Worm (Caenorhabditis elegans) whole organism, L4 larva: ENCODE data around the gene fbxc-30.

ENCODE experiments used
- F26F4.8 ChIP-seq: fragments of 200-800 bp; sonication (Bioruptor generic); conservative IDR thresholded peaks from 2 replicates; pipeline ENCODE4 v1.3.6; 2022; ENCODE audit warnings: missing genetic modification characterization, missing compliant biosample characterization
- F49E8.2 ChIP-seq: sonication (generic microtip); optimal IDR thresholded peaks from 2 replicates; lab custom pipeline; 2016; ENCODE audit warnings: missing compliant biosample characterization, mild to moderate bottlenecking, missing genetic modification characterization, borderline replicate concordance
- Y75B8A.6 ChIP-seq: fragments of 200-800 bp; sonication (Bioruptor generic); IDR thresholded peaks from 2 replicates; pipeline ENCODE4 v1.3.6; 2022; ENCODE audit warnings: missing genetic modification reagents, missing genetic modification characterization, missing compliant biosample characterization
- attf-4 ChIP-seq: sonication (generic microtip); optimal IDR thresholded peaks from 3 replicates; lab custom pipeline; 2017; ENCODE audit warnings: missing biosample characterization, missing genetic modification characterization
- ceh-20 ChIP-seq: fragments of 200-800 bp; sonication (Bioruptor generic); IDR thresholded peaks from 2 replicates; pipeline ENCODE4 v1.3.6; 2022; ENCODE audit warnings: missing genetic modification reagents, missing genetic modification characterization, missing compliant biosample characterization
- ceh-32 ChIP-seq: sonication (generic microtip); optimal IDR thresholded peaks from 2 replicates; lab custom pipeline; 2016; ENCODE audit warnings: mild to moderate bottlenecking, missing genetic modification characterization, missing compliant biosample characterization; ENCODE audit not compliant: poor library complexity
- ceh-82 ChIP-seq: sonication (generic microtip); optimal IDR thresholded peaks from 2 replicates; lab custom pipeline; 2017; ENCODE audit warnings: missing biosample characterization, missing genetic modification characterization
- daf-16 ChIP-seq, 3 experiments: sonication (generic microtip); optimal IDR thresholded peaks; 2 replicates each; lab custom pipeline; 2016 to 2017; ENCODE audit warnings: missing genetic modification characterization in 3 of 3, missing genetic modification reagents in 3 of 3, mild to moderate bottlenecking in 2 of 3, missing compliant biosample characterization in 2 of 3, missing biosample characterization in 1 of 3, moderate library complexity in 1 of 3
- dmd-6 ChIP-seq: fragments of 200-800 bp; sonication (Bioruptor generic); IDR thresholded peaks from 2 replicates; pipeline ENCODE4 v1.3.6; 2022; ENCODE audit warnings: missing genetic modification reagents, missing genetic modification characterization, missing compliant biosample characterization
- duxl-1 ChIP-seq: sonication (generic microtip); optimal IDR thresholded peaks from 2 replicates; lab custom pipeline; 2016; ENCODE audit warnings: mild to moderate bottlenecking, missing genetic modification characterization, moderate library complexity, missing compliant biosample characterization; ENCODE audit not compliant: poor library complexity
- fos-1 ChIP-seq: fragments of 150-350 bp; optimal IDR thresholded peaks from 2 replicates; lab custom pipeline; 2014; ENCODE audit warnings: missing biosample characterization, missing genetic modification characterization
- gei-8 ChIP-seq: fragments of 200-800 bp; sonication (Bioruptor generic); optimal IDR thresholded peaks from 2 replicates; lab custom pipeline; 2018; ENCODE audit warnings: mild to moderate bottlenecking, missing genetic modification characterization, missing compliant biosample characterization
- hif-1 ChIP-seq, 2 experiments: sonication (generic microtip); optimal IDR thresholded peaks; 2 replicates each; lab custom pipeline; 2016 to 2017; ENCODE audit warnings: missing compliant biosample characterization in 2 of 2, missing genetic modification characterization in 2 of 2, missing genetic modification reagents in 2 of 2, missing genotype in 2 of 2, mild to moderate bottlenecking in 1 of 2
- hmg-1.1 ChIP-seq: fragments of 200-800 bp; sonication (Bioruptor generic); IDR thresholded peaks from 2 replicates; pipeline ENCODE4 v1.3.6; 2022; ENCODE audit warnings: missing genetic modification reagents, missing genetic modification characterization, missing compliant biosample characterization
- jun-1 ChIP-seq: fragments of 150-350 bp; optimal IDR thresholded peaks from 2 replicates; lab custom pipeline; 2014; ENCODE audit warnings: missing biosample characterization, missing genetic modification reagents, missing genetic modification characterization
- lin-1 ChIP-seq: fragments of 200-800 bp; sonication (Bioruptor generic); IDR thresholded peaks from 2 replicates; pipeline ENCODE4 v1.3.6; 2022; ENCODE audit warnings: missing genetic modification reagents, missing genetic modification characterization, missing compliant biosample characterization
- lin-13 ChIP-seq: fragments of 150-350 bp; optimal IDR thresholded peaks from 2 replicates; lab custom pipeline; 2014; ENCODE audit warnings: missing biosample characterization, missing genetic modification reagents, missing genetic modification characterization
- lin-15B ChIP-seq: fragments of 150-350 bp; sonication (generic microtip); optimal IDR thresholded peaks from 3 replicates; lab custom pipeline; 2014; ENCODE audit warnings: missing biosample characterization, missing genetic modification characterization
- madf-5 ChIP-seq, 2 experiments: fragments of 200-800 bp; sonication (Bioruptor generic); IDR thresholded peaks; 2 replicates each; pipeline ENCODE4 v1.3.6; 2022; ENCODE audit warnings: missing compliant biosample characterization in 2 of 2, missing genetic modification characterization in 2 of 2
- madf-9 ChIP-seq: fragments of 200-800 bp; sonication (Bioruptor generic); conservative IDR thresholded peaks from 2 replicates; pipeline ENCODE4 v1.3.6; 2022; ENCODE audit warnings: missing genetic modification reagents, missing genetic modification characterization, missing compliant biosample characterization
- mdl-1 ChIP-seq, 2 experiments: fragments of 150-350 bp in 1 of 2; sonication (generic microtip) in 1 of 2; optimal IDR thresholded peaks; 2 replicates each; lab custom pipeline; 2014 to 2017; ENCODE audit warnings: missing biosample characterization in 2 of 2, missing genetic modification characterization in 2 of 2
- mxl-2 ChIP-seq: fragments of 200-800 bp; sonication (Bioruptor generic); conservative IDR thresholded peaks from 2 replicates; pipeline ENCODE4 v1.3.6; 2022; ENCODE audit warnings: missing genetic modification reagents, missing genetic modification characterization, missing compliant biosample characterization
- nhr-10 ChIP-seq: fragments of 150-350 bp; optimal IDR thresholded peaks from 2 replicates; lab custom pipeline; 2014; ENCODE audit warnings: missing biosample characterization, missing genetic modification characterization
- nhr-102 ChIP-seq: sonication (generic microtip); optimal IDR thresholded peaks from 2 replicates; lab custom pipeline; 2016; ENCODE audit warnings: mild to moderate bottlenecking, missing genetic modification characterization, moderate library complexity, missing compliant biosample characterization
- nhr-41 ChIP-seq: fragments of 200-800 bp; sonication (Bioruptor generic); IDR thresholded peaks from 2 replicates; pipeline ENCODE4 v1.3.6; 2022; ENCODE audit warnings: missing genetic modification reagents, missing genetic modification characterization, missing compliant biosample characterization
- nhr-6 ChIP-seq: fragments of 150-350 bp; optimal IDR thresholded peaks from 2 replicates; lab custom pipeline; 2014; ENCODE audit warnings: missing biosample characterization, missing genetic modification characterization
- nhr-77 ChIP-seq: fragments of 150-350 bp; optimal IDR thresholded peaks from 2 replicates; lab custom pipeline; 2014; ENCODE audit warnings: missing biosample characterization, missing genetic modification characterization
- php-3 ChIP-seq: fragments of 200-800 bp; sonication (Bioruptor generic); IDR thresholded peaks from 2 replicates; pipeline ENCODE4 v1.3.6; 2022; ENCODE audit warnings: missing genetic modification reagents, missing genetic modification characterization, missing compliant biosample characterization
- pqm-1 ChIP-seq: sonication (generic microtip); optimal IDR thresholded peaks from 2 replicates; lab custom pipeline; 2017; ENCODE audit warnings: missing biosample characterization, missing genetic modification characterization
- rbr-2 ChIP-seq: sonication (generic microtip); optimal IDR thresholded peaks from 2 replicates; lab custom pipeline; 2016; ENCODE audit warnings: missing genotype, missing genetic modification characterization, missing compliant biosample characterization
- sdz-12 ChIP-seq: fragments of 200-800 bp; sonication (Bioruptor generic); optimal IDR thresholded peaks from 2 replicates; lab custom pipeline; 2018; ENCODE audit warnings: mild to moderate bottlenecking, missing genetic modification characterization, missing compliant biosample characterization
- skn-1 ChIP-seq: fragments of 150-350 bp; optimal IDR thresholded peaks from 2 replicates; lab custom pipeline; 2014; ENCODE audit warnings: missing biosample characterization, missing genetic modification characterization
- snpc-1.2 ChIP-seq: fragments of 200-800 bp; sonication (Bioruptor generic); IDR thresholded peaks from 2 replicates; pipeline ENCODE4 v1.3.6; 2022; ENCODE audit warnings: missing genetic modification reagents, missing genetic modification characterization, missing compliant biosample characterization
- spr-1 ChIP-seq: sonication (generic microtip); optimal IDR thresholded peaks from 2 replicates; lab custom pipeline; 2016; ENCODE audit warnings: mild to moderate bottlenecking, missing genetic modification characterization, missing compliant biosample characterization
- spr-3 ChIP-seq: fragments of 200-800 bp; sonication (Bioruptor generic); optimal IDR thresholded peaks from 2 replicates; lab custom pipeline; 2018; ENCODE audit warnings: mild to moderate bottlenecking, missing genetic modification characterization, missing compliant biosample characterization
- tra-1 ChIP-seq: fragments of 200-800 bp; sonication (Bioruptor generic); IDR thresholded peaks from 2 replicates; pipeline ENCODE4 v1.3.6; 2022; ENCODE audit warnings: missing genetic modification reagents, missing genetic modification characterization, missing compliant biosample characterization
- unc-130 ChIP-seq: sonication (generic microtip); optimal IDR thresholded peaks from 2 replicates; lab custom pipeline; 2016; ENCODE audit warnings: missing genetic modification reagents, missing genetic modification characterization, missing compliant biosample characterization
- unc-62 ChIP-seq, 3 experiments: fragments of 150-350 bp in 1 of 3; sonication (generic microtip); optimal IDR thresholded peaks in 2 of 3; peaks in 1 of 3; 1 replicate in 1 of 3; 2 replicates in 2 of 3; lab custom pipeline; 2014 to 2017; ENCODE audit warnings: missing biosample characterization in 3 of 3, missing genetic modification characterization in 3 of 3, missing genetic modification reagents in 3 of 3, missing genotype in 1 of 3
- ztf-7 ChIP-seq: fragments of 150-350 bp; optimal IDR thresholded peaks from 2 replicates; lab custom pipeline; 2014; ENCODE audit warnings: missing biosample characterization, missing genetic modification characterization

fbxc-30 gene

DNA sequence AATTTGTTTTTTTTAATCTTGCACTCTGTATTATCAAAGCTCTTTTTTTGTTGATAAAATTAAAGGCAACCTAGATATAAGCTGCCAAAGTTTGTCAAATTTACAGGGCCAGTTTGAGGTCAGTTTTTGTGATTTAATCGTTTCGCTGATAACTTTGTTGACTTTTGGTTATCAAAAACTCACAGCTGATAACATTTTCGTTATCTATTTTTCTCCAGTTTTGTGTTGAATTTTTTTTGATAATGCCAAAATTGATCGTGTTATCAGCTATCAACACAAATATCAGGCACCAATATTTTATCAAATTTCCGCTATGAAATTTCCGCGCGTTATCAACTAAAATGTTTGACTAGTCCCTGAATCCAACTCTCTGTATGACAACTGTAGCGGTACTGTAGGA, 2.2 kb upstream of the fbxc-30 start (continued):
- TF ChIP-seq daf-16 (GFP tag; optimal IDR thresholded peaks at IDR 0.05; lab: Kevin White, UChicago) (peak in 1 of 2 experiments; percentile 16), daf-16 (tag; optimal IDR thresholded peaks at IDR 0.05; lab: Kevin White, UChicago) (peak; percentile 97), hmg-1.1 (GFP tag; lab: Robert Waterston, UW) (no peak), nhr-102 (peak; percentile 84), attf-4 (no peak), ceh-20 (GFP tag; lab: Robert Waterston, UW) (peak; percentile 42; the same call in 1 of the 2 replicates), Y75B8A.6 (GFP tag; lab: Robert Waterston, UW) (no peak), ceh-82 (no peak), madf-5 (GFP tag; IDR thresholded peaks at IDR 0.05; lab: Robert Waterston, UW) (no peak), duxl-1 (peak; percentile 20)
- TF ChIP-seq, all 104 proteins: peak for 19

ce11 chrII:915780-916179, 1.6 kb upstream of the fbxc-30 start, which contains the start of gene fbxc-29:
fbxc-29 (plus strand) TSS chrII:916080.
- no peak for TF ChIP-seq php-3 (GFP tag; lab: Robert Waterston, UW)
- TF ChIP-seq attf-4 = no peak
- TF ChIP-seq nhr-10 (tag; lab: Kevin White, UChicago) = no peak
- TF ChIP-seq F26F4.8 (GFP tag; lab: Robert Waterston, UW) = no peak
- no peak for TF ChIP-seq ztf-7 (tag; lab: Kevin White, UChicago)
- no peak for TF ChIP-seq nhr-6 (tag; lab: Kevin White, UChicago)
- no peak for TF ChIP-seq snpc-1.2 (GFP tag; lab: Robert Waterston, UW)
- TF ChIP-seq spr-3 (GFP tag; lab: Kevin White, UChicago) = no peak
- TF ChIP-seq jun-1 (tag; lab: Kevin White, UChicago) = no peak
- no peak for TF ChIP-seq hif-1 (tag; optimal IDR thresholded peaks at IDR 0.05; lab: Kevin White, UChicago)
- TF ChIP-seq spr-1 (tag; lab: Kevin White, UChicago) = no peak

DNA sequence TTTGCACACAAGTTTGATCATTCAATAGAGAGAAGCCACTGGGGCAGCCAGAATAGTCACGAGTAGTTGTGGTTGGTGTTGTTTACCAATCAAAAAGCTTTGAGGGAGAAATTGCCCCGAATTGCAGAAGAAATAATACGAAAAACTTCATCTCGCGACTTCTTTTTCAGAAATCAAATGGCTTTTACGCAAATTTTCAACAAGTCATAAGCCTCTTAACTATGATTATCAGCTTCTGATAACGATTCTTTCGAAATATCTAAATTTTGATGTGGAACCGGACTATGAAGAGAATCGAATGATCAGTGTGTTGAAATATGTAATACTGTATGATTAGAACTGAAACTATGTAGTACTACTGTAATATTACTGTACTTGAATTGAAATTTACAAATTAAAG, 2.9 kb downstream of the fbxc-30 start:
- TF ChIP-seq unc-130 = no peak
- TF ChIP-seq madf-9 = no peak
- no peak for TF ChIP-seq tra-1
- TF ChIP-seq mdl-1 (tag; optimal IDR thresholded peaks at IDR 0.05; lab: Kevin White, UChicago) = no peak
- TF ChIP-seq sdz-12 (GFP tag; lab: Kevin White, UChicago) = no peak
- no peak for TF ChIP-seq lin-15B
- no peak for TF ChIP-seq fos-1 (tag; lab: Kevin White, UChicago)
- no peak for TF ChIP-seq spr-1 (tag; lab: Kevin White, UChicago)

- TF ChIP-seq skn-1 (tag; lab: Kevin White, UChicago) = no peak
- no peak for TF ChIP-seq unc-130
- peak; percentile 83 for TF ChIP-seq pqm-1
- no peak for TF ChIP-seq rbr-2 (tag; lab: Kevin White, UChicago)
- TF ChIP-seq nhr-77 (tag; lab: Kevin White, UChicago) = no peak
- TF ChIP-seq F49E8.2 (tag; lab: Kevin White, UChicago) = no peak
- TF ChIP-seq lin-1 (GFP tag; lab: Robert Waterston, UW) = no peak
- TF ChIP-seq gei-8 (GFP tag; lab: Kevin White, UChicago) = no peak
- peak; percentile 69 for TF ChIP-seq dmd-6 (GFP tag; lab: Robert Waterston, UW)
- TF ChIP-seq lin-13 (GFP tag; lab: Kevin White, UChicago) = no peak
- peak in 1 of 2 experiments; percentile 56 for TF ChIP-seq unc-62 (GFP tag; optimal IDR thresholded peaks at IDR 0.05 in 1 of 2; lab: Kevin White, UChicago)
- TF ChIP-seq unc-62 (tag; optimal IDR thresholded peaks at IDR 0.05; lab: Kevin White, UChicago) = no peak
- TF ChIP-seq ceh-32 (tag; lab: Kevin White, UChicago) = no peak
- TF ChIP-seq mxl-2 = no peak
- no peak for TF ChIP-seq nhr-41
These were observed 5.4 kb downstream of the fbxc-30 start for ce11 chrII:922778-923177.
